Fruit fly (Drosophila melanogaster) whole organism, embryonic: ENCODE data around the gene Nagk.

ENCODE experiments used
- Bgb ChIP-seq: fragments of 200-800 bp; sonication (Bioruptor generic); IDR thresholded peaks from 2 replicates; pipeline ENCODE4 v1.3.6; 2022; ENCODE audit warnings: missing biosample characterization, missing genetic modification characterization; ENCODE audit not compliant: partially characterized antibody
- CG10462 ChIP-seq: fragments of 200-800 bp; sonication (Bioruptor generic); optimal IDR thresholded peaks from 2 replicates; lab custom pipeline; 2016; ENCODE audit warnings: missing biosample characterization, missing genetic modification characterization
- CG10565 ChIP-seq: fragments of 200-800 bp; sonication (Bioruptor generic); optimal IDR thresholded peaks from 3 replicates; lab custom pipeline; 2016; ENCODE audit warnings: missing biosample characterization, mild to moderate bottlenecking, missing genetic modification characterization
- CG12659 ChIP-seq: fragments of 200-800 bp; sonication (Bioruptor generic); optimal IDR thresholded peaks from 3 replicates; lab custom pipeline; 2017; ENCODE audit warnings: mild to moderate bottlenecking, missing biosample characterization, missing genetic modification reagents, missing genetic modification characterization
- CG14667 ChIP-seq: fragments of 200-800 bp; sonication (Bioruptor generic); IDR thresholded peaks from 2 replicates; pipeline ENCODE4 v1.3.6; 2022; ENCODE audit warnings: missing biosample characterization, missing genetic modification characterization
- CG16815 ChIP-seq: fragments of 200-800 bp; sonication (Bioruptor generic); optimal IDR thresholded peaks from 3 replicates; lab custom pipeline; 2017; ENCODE audit warnings: missing biosample characterization, mild to moderate bottlenecking, missing genetic modification characterization
- CG17359 ChIP-seq: fragments of 200-800 bp; sonication (Bioruptor generic); optimal IDR thresholded peaks from 3 replicates; lab custom pipeline; 2018; ENCODE audit warnings: missing biosample characterization, mild to moderate bottlenecking, missing genetic modification characterization, moderate library complexity
- CG17385 ChIP-seq: fragments of 200-800 bp; sonication (Bioruptor generic); optimal IDR thresholded peaks from 3 replicates; lab custom pipeline; 2018; ENCODE audit warnings: missing biosample characterization, mild to moderate bottlenecking, missing genetic modification characterization
- CG18764 ChIP-seq: fragments of 200-800 bp; sonication (Bioruptor generic); optimal IDR thresholded peaks from 3 replicates; lab custom pipeline; 2016; ENCODE audit warnings: missing biosample characterization, missing genetic modification characterization
- CG2202 ChIP-seq: fragments of 200-800 bp; sonication (Bioruptor generic); optimal IDR thresholded peaks from 2 replicates; lab custom pipeline; 2018; ENCODE audit warnings: missing biosample characterization, mild to moderate bottlenecking, missing genetic modification characterization
- CG2712 ChIP-seq: fragments of 200-800 bp; optimal IDR thresholded peaks from 3 replicates; lab custom pipeline; 2019; ENCODE audit warnings: missing biosample characterization, mild to moderate bottlenecking, missing genetic modification characterization, moderate library complexity
- CG34422 ChIP-seq: fragments of 200-800 bp; sonication (Bioruptor generic); IDR thresholded peaks from 3 replicates; pipeline ENCODE4 v1.3.6; 2022; ENCODE audit warnings: missing biosample characterization, missing genetic modification characterization
- CG4820 ChIP-seq: fragments of 200-800 bp; sonication (Bioruptor generic); optimal IDR thresholded peaks from 3 replicates; lab custom pipeline; 2016; ENCODE audit warnings: missing biosample characterization, missing genetic modification characterization
- CG6175 ChIP-seq: fragments of 200-800 bp; sonication (Bioruptor generic); IDR thresholded peaks from 3 replicates; pipeline ENCODE4 v1.3.6; 2022; ENCODE audit warnings: missing biosample characterization, missing genetic modification characterization
- CG7745 ChIP-seq: fragments of 200-800 bp; sonication (Bioruptor generic); optimal IDR thresholded peaks from 2 replicates; lab custom pipeline; 2018; ENCODE audit warnings: missing biosample characterization, mild to moderate bottlenecking, missing genetic modification characterization, moderate library complexity
- CG8089 ChIP-seq: fragments of 200-800 bp; sonication (Bioruptor generic); optimal IDR thresholded peaks from 3 replicates; lab custom pipeline; 2016; ENCODE audit warnings: missing biosample characterization, missing genetic modification characterization
- CG9797 ChIP-seq: fragments of 200-800 bp; sonication (Bioruptor generic); optimal IDR thresholded peaks from 3 replicates; lab custom pipeline; 2018; ENCODE audit warnings: missing biosample characterization, mild to moderate bottlenecking, missing genetic modification characterization
- Chrac-16 ChIP-seq: fragments of 200-800 bp; sonication (Bioruptor generic); optimal IDR thresholded peaks from 3 replicates; lab custom pipeline; 2016; ENCODE audit warnings: missing biosample characterization, missing genetic modification characterization
- CrebB ChIP-seq: fragments of 200-800 bp; sonication (Bioruptor generic); optimal IDR thresholded peaks from 3 replicates; lab custom pipeline; 2018; ENCODE audit warnings: missing biosample characterization, mild to moderate bottlenecking, missing genetic modification characterization
- D ChIP-seq, 2 experiments: fragments of 200-800 bp in 1 of 2; fragments of >200 bp in 1 of 2; sonication (Bioruptor generic) in 1 of 2; optimal IDR thresholded peaks; 2 replicates in 1 of 2; 3 replicates in 1 of 2; lab custom pipeline; 2017; ENCODE audit warnings: mild to moderate bottlenecking in 1 of 2, missing biosample characterization in 1 of 2, missing genetic modification characterization in 1 of 2, missing genetic modification reagents in 1 of 2
- D19B ChIP-seq: fragments of 200-800 bp; sonication (Bioruptor generic); optimal IDR thresholded peaks from 2 replicates; lab custom pipeline; 2017; ENCODE audit warnings: missing biosample characterization, mild to moderate bottlenecking, missing genetic modification characterization
- Doc3 ChIP-seq: fragments of 200-800 bp; sonication (Bioruptor generic); IDR thresholded peaks from 3 replicates; pipeline ENCODE4 v1.3.6; 2022; ENCODE audit warnings: missing biosample characterization, missing genetic modification characterization; ENCODE audit not compliant: partially characterized antibody
- Dp ChIP-seq: fragments of 200-800 bp; sonication (Bioruptor generic); optimal IDR thresholded peaks from 2 replicates; lab custom pipeline; 2018; ENCODE audit warnings: missing biosample characterization, mild to moderate bottlenecking, missing genetic modification characterization, moderate library complexity
- H15 ChIP-seq: fragments of 200-800 bp; sonication (Bioruptor generic); IDR thresholded peaks from 3 replicates; pipeline ENCODE4 v1.3.6; 2022; ENCODE audit warnings: missing biosample characterization, missing genetic modification characterization
- HHEX ChIP-seq: fragments of 200-800 bp; sonication (Bioruptor generic); optimal IDR thresholded peaks from 3 replicates; lab custom pipeline; 2017; ENCODE audit warnings: missing biosample characterization, mild to moderate bottlenecking, missing genetic modification characterization, missing genetic modification reagents
- MBD-R2 ChIP-seq: fragments of 200-800 bp; sonication (Bioruptor generic); IDR thresholded peaks from 2 replicates; pipeline ENCODE4 v1.3.6; 2022; ENCODE audit warnings: missing biosample characterization, missing genetic modification characterization
- Med ChIP-seq: fragments of 200-800 bp; sonication (Bioruptor generic); peaks from one replicate; lab custom pipeline; 2016; ENCODE audit warnings: missing biosample characterization, missing genetic modification characterization, mild to moderate bottlenecking, inconsistent platforms, moderate library complexity
- Myb ChIP-seq: fragments of 200-800 bp; sonication (Bioruptor generic); optimal IDR thresholded peaks from 2 replicates; lab custom pipeline; 2016; ENCODE audit warnings: missing biosample characterization, missing genetic modification characterization
- ase ChIP-seq: fragments of 200-800 bp; sonication (Bioruptor generic); IDR thresholded peaks from 3 replicates; pipeline ENCODE4 v1.3.6; 2022; ENCODE audit warnings: missing biosample characterization, missing genetic modification characterization
- bsh ChIP-seq, 2 experiments: fragments of 200-800 bp; sonication (Bioruptor generic); optimal IDR thresholded peaks; 2 replicates each; lab custom pipeline; 2017 to 2018; ENCODE audit warnings: mild to moderate bottlenecking in 2 of 2, missing biosample characterization in 2 of 2, missing genetic modification characterization in 2 of 2, moderate library complexity in 1 of 2
- cas ChIP-seq: fragments of 200-800 bp; sonication (Bioruptor generic); IDR thresholded peaks from 2 replicates; pipeline ENCODE4 v1.3.6; 2022; ENCODE audit warnings: missing biosample characterization, missing genetic modification characterization
- caup ChIP-seq: fragments of 200-800 bp; sonication (Bioruptor generic); optimal IDR thresholded peaks from 3 replicates; lab custom pipeline; 2017; ENCODE audit warnings: missing biosample characterization, mild to moderate bottlenecking, missing genetic modification characterization, moderate library complexity; ENCODE audit not compliant: severe bottlenecking
- croc ChIP-seq: fragments of 200-800 bp; sonication (Bioruptor generic); conservative IDR thresholded peaks from 3 replicates; pipeline ENCODE4 v1.3.6; 2022; ENCODE audit warnings: missing biosample characterization, missing genetic modification characterization
- dimm ChIP-seq: fragments of 200-800 bp; sonication (Bioruptor generic); IDR thresholded peaks from 2 replicates; pipeline ENCODE4 v1.3.6; 2022; ENCODE audit warnings: missing biosample characterization, missing genetic modification characterization
- disco-r ChIP-seq: fragments of 200-800 bp; sonication (Bioruptor generic); optimal IDR thresholded peaks from 2 replicates; lab custom pipeline; 2016; ENCODE audit warnings: missing biosample characterization, missing genetic modification characterization
- dmrt11E ChIP-seq: fragments of 200-800 bp; sonication (Bioruptor generic); optimal IDR thresholded peaks from 3 replicates; lab custom pipeline; 2018; ENCODE audit warnings: missing biosample characterization, mild to moderate bottlenecking, missing genetic modification characterization, moderate library complexity
- en ChIP-seq: fragments of 200-800 bp; sonication (Bioruptor generic); optimal IDR thresholded peaks from 2 replicates; lab custom pipeline; 2016; ENCODE audit warnings: missing biosample characterization, missing genetic modification characterization
- ewg ChIP-seq: fragments of 200-800 bp; sonication (Bioruptor generic); optimal IDR thresholded peaks from 3 replicates; lab custom pipeline; 2017; ENCODE audit warnings: mild to moderate bottlenecking, missing biosample characterization, missing genetic modification reagents, missing genetic modification characterization
- grn ChIP-seq: fragments of 200-800 bp; sonication (Bioruptor generic); optimal IDR thresholded peaks from 3 replicates; lab custom pipeline; 2017; ENCODE audit warnings: missing biosample characterization, missing genetic modification characterization
- her ChIP-seq: fragments of 200-800 bp; sonication (Bioruptor generic); optimal IDR thresholded peaks from 2 replicates; lab custom pipeline; 2016; ENCODE audit warnings: missing biosample characterization, missing genetic modification characterization
- kni ChIP-seq: fragments of 200-800 bp; sonication (Bioruptor generic); optimal IDR thresholded peaks from 3 replicates; lab custom pipeline; 2017; ENCODE audit warnings: mild to moderate bottlenecking, missing biosample characterization, missing genetic modification reagents, missing genetic modification characterization
- lbe ChIP-seq: fragments of 200-800 bp; sonication (Bioruptor generic); optimal IDR thresholded peaks from 2 replicates; lab custom pipeline; 2016; ENCODE audit warnings: missing biosample characterization, mild to moderate bottlenecking, missing genetic modification characterization
- lov ChIP-seq, 2 experiments: fragments of 200-800 bp in 1 of 2; fragments of >200 bp in 1 of 2; sonication (Bioruptor generic) in 1 of 2; IDR thresholded peaks in 1 of 2; optimal IDR thresholded peaks in 1 of 2; 2 replicates in 1 of 2; 3 replicates in 1 of 2; pipeline versions ENCODE4 v1.3.6 to Lab custom; 2017 to 2022; ENCODE audit warnings: missing biosample characterization in 1 of 2, missing genetic modification characterization in 1 of 2
- nmo ChIP-seq: fragments of 200-800 bp; sonication (Bioruptor generic); optimal IDR thresholded peaks from 2 replicates; lab custom pipeline; 2018; ENCODE audit warnings: missing biosample characterization, mild to moderate bottlenecking, missing genetic modification characterization, moderate library complexity
- row ChIP-seq: fragments of 200-800 bp; sonication (Bioruptor generic); IDR thresholded peaks from 3 replicates; pipeline ENCODE4 v1.3.6; 2022; ENCODE audit warnings: missing biosample characterization, missing genetic modification characterization
- scrt ChIP-seq: fragments of 200-800 bp; sonication (Bioruptor generic); optimal IDR thresholded peaks from 2 replicates; lab custom pipeline; 2018; ENCODE audit warnings: missing biosample characterization, mild to moderate bottlenecking, missing genetic modification characterization, moderate library complexity
- seq ChIP-seq: fragments of 200-800 bp; sonication (Bioruptor generic); IDR thresholded peaks from 2 replicates; pipeline ENCODE4 v1.3.6; 2022; ENCODE audit warnings: missing biosample characterization, missing genetic modification characterization
- stwl ChIP-seq: fragments of 200-800 bp; sonication (Bioruptor generic); optimal IDR thresholded peaks from 3 replicates; lab custom pipeline; 2018; ENCODE audit warnings: missing biosample characterization, mild to moderate bottlenecking, missing genetic modification characterization, moderate library complexity
- tap ChIP-seq: fragments of 200-800 bp; optimal IDR thresholded peaks from 3 replicates; lab custom pipeline; 2019; ENCODE audit warnings: missing biosample characterization, mild to moderate bottlenecking, missing genetic modification characterization, moderate library complexity
- trh ChIP-seq: fragments of 200-800 bp; sonication (Bioruptor generic); optimal IDR thresholded peaks from 2 replicates; lab custom pipeline; 2016; ENCODE audit warnings: missing biosample characterization, missing genetic modification characterization

Nagk gene

dm6 chr3R:15347822-15348221 lies 4.8 kb upstream of the Nagk start, which contains the start of the genes CG42726 and CG42727 (continued):
- TF ChIP-seq CG7745 (tag; lab: Kevin White, UChicago) (no peak), cas (GFP tag; lab: Robert Waterston, UW) (no peak), H15 (GFP tag; lab: Robert Waterston, UW) (no peak), CG14667 (GFP tag; lab: Robert Waterston, UW) (no peak), CG10565 (GFP tag; lab: Kevin White, UChicago) (no peak), lov (optimal IDR thresholded peaks at IDR 0.05; lab: Kevin White, UChicago) (no peak), lov (GFP tag; IDR thresholded peaks at IDR 0.05; lab: Robert Waterston, UW) (no peak), disco-r (GFP tag; lab: Kevin White, UChicago) (no peak), CrebB (tag; lab: Kevin White, UChicago) (no peak), tap (tag; lab: Kevin White, UChicago) (no peak), CG10462 (no peak), CG2712 (tag; lab: Kevin White, UChicago) (peak; percentile 55), croc (GFP tag; lab: Robert Waterston, UW) (no peak), CG2202 (tag; lab: Kevin White, UChicago) (no peak), Bgb (GFP tag; lab: Robert Waterston, UW) (no peak), stwl (peak; percentile 23), D19B (GFP tag; lab: Kevin White, UChicago) (no peak), lbe (peak; percentile 20), nmo (GFP tag; lab: Kevin White, UChicago) (peak; percentile 36), Dp (GFP tag; lab: Kevin White, UChicago) (no peak), her (GFP tag; lab: Kevin White, UChicago) (no peak), CG8089 (GFP tag; lab: Kevin White, UChicago) (no peak), Med (GFP tag; lab: Kevin White, UChicago) (peak; percentile 89), row (GFP tag; lab: Robert Waterston, UW) (peak; percentile 76), trh (no peak), CG34422 (GFP tag; lab: Robert Waterston, UW) (0 out of 3 replicates have a peak, but pooled peaks have one; percentile 39), grn (GFP tag; lab: Kevin White, UChicago) (no peak), CG17359 (tag; lab: Kevin White, UChicago) (peak; percentile 28), caup (GFP tag; lab: Kevin White, UChicago) (peak; percentile 30), seq (GFP tag; lab: Robert Waterston, UW) (no peak), dimm (GFP tag; lab: Robert Waterston, UW) (no peak), en (no peak), Myb (GFP tag; lab: Kevin White, UChicago) (no peak), ewg (GFP tag; lab: Kevin White, UChicago) (no peak), kni (GFP tag; lab: Kevin White, UChicago) (peak; percentile 36), CG18764 (GFP tag; lab: Kevin White, UChicago) (no peak), ase (no peak), scrt (GFP tag; lab: Kevin White, UChicago) (no peak), CG4820 (no peak), MBD-R2 (GFP tag; lab: Robert Waterston, UW) (peak; percentile 94), CG9797 (GFP tag; lab: Kevin White, UChicago) (no peak), bsh (GFP tag; optimal IDR thresholded peaks at IDR 0.05; lab: Kevin White, UChicago) (peak in 1 of 2 experiments; percentile 32), Doc3 (no peak), HHEX (no peak), CG16815 (GFP tag; lab: Kevin White, UChicago) (no peak), D (optimal IDR thresholded peaks at IDR 0.05; lab: Kevin White, UChicago) (no peak), D (GFP tag; optimal IDR thresholded peaks at IDR 0.05; lab: Kevin White, UChicago) (no peak), CG12659 (peak; percentile 30), CG6175 (GFP tag; lab: Robert Waterston, UW) (0 out of 3 replicates have a peak, but pooled peaks have one; percentile 18), CG17385 (GFP tag; lab: Kevin White, UChicago) (peak; percentile 96), Chrac-16 (GFP tag; lab: Kevin White, UChicago) (peak; percentile 25), dmrt11E (tag; lab: Kevin White, UChicago) (peak; percentile 9)
